Fruit fly (Drosophila melanogaster) whole organism, embryonic: ENCODE results near the gene ovm.

Experiments
- Adf1 ChIP-seq: fragments of 200-800 bp; sonication (Bioruptor generic); IDR thresholded peaks from 2 replicates; pipeline ENCODE4 v1.3.6; 2022; ENCODE audit warnings: missing biosample characterization, missing genetic modification characterization
- Asciz ChIP-seq: fragments of 200-800 bp; sonication (Bioruptor generic); optimal IDR thresholded peaks from 2 replicates; lab custom pipeline; 2017; ENCODE audit warnings: missing biosample characterization, mild to moderate bottlenecking, missing genetic modification characterization, missing genetic modification reagents
- CG10267 ChIP-seq: fragments of 200-800 bp; sonication (Bioruptor generic); optimal IDR thresholded peaks from 2 replicates; lab custom pipeline; 2018; ENCODE audit warnings: missing biosample characterization, mild to moderate bottlenecking, missing genetic modification characterization, moderate library complexity
- CG11456 ChIP-seq: fragments of 200-800 bp; sonication (Bioruptor generic); IDR thresholded peaks from 3 replicates; pipeline ENCODE4 v1.3.6; 2022; ENCODE audit warnings: missing biosample characterization, missing genetic modification characterization
- CG13123 ChIP-seq: fragments of 200-800 bp; sonication (Bioruptor generic); optimal IDR thresholded peaks from 2 replicates; lab custom pipeline; 2016; ENCODE audit warnings: missing biosample characterization, missing genetic modification characterization
- CG13296 ChIP-seq: fragments of 200-800 bp; sonication (Bioruptor generic); optimal IDR thresholded peaks from 3 replicates; lab custom pipeline; 2018; ENCODE audit warnings: missing biosample characterization, mild to moderate bottlenecking, missing genetic modification characterization
- CG13624 ChIP-seq: fragments of 200-800 bp; sonication (Bioruptor generic); optimal IDR thresholded peaks from 2 replicates; lab custom pipeline; 2016; ENCODE audit warnings: missing biosample characterization, missing genetic modification characterization
- CG13894 ChIP-seq: fragments of 200-800 bp; sonication (Bioruptor generic); optimal IDR thresholded peaks from 3 replicates; lab custom pipeline; 2018; ENCODE audit warnings: missing biosample characterization, mild to moderate bottlenecking, missing genetic modification characterization, moderate library complexity
- CG15514 ChIP-seq: fragments of 200-800 bp; sonication (Bioruptor generic); optimal IDR thresholded peaks from 3 replicates; lab custom pipeline; 2017; ENCODE audit warnings: missing biosample characterization, missing genetic modification characterization, mild to moderate bottlenecking, moderate library complexity, missing genetic modification reagents
- CG1603 ChIP-seq: fragments of 200-800 bp; sonication (Bioruptor generic); optimal IDR thresholded peaks from 2 replicates; lab custom pipeline; 2019; ENCODE audit warnings: missing biosample characterization, mild to moderate bottlenecking, missing genetic modification characterization, moderate library complexity
- CG16813 ChIP-seq: fragments of 200-800 bp; sonication (Bioruptor generic); IDR thresholded peaks from 3 replicates; pipeline ENCODE4 v1.3.6; 2022; ENCODE audit warnings: missing biosample characterization, missing genetic modification characterization; ENCODE audit not compliant: partially characterized antibody
- CG17186 ChIP-seq: fragments of 200-800 bp; sonication (Bioruptor generic); optimal IDR thresholded peaks from 3 replicates; lab custom pipeline; 2017; ENCODE audit warnings: missing biosample characterization, missing genetic modification reagents, missing genetic modification characterization
- CG17829 ChIP-seq: fragments of 200-800 bp; optimal IDR thresholded peaks from 2 replicates; lab custom pipeline; 2019; ENCODE audit warnings: missing biosample characterization, mild to moderate bottlenecking, missing genetic modification characterization, moderate library complexity
- CG18476 ChIP-seq: fragments of 200-800 bp; sonication (Bioruptor generic); optimal IDR thresholded peaks from 2 replicates; lab custom pipeline; 2016; ENCODE audit warnings: missing biosample characterization, mild to moderate bottlenecking, missing genetic modification characterization
- CG30403 ChIP-seq: fragments of 200-800 bp; sonication (Bioruptor generic); optimal IDR thresholded peaks from 3 replicates; lab custom pipeline; 2016; ENCODE audit warnings: missing biosample characterization, missing genetic modification characterization
- CG31224 ChIP-seq: fragments of 200-800 bp; sonication (Bioruptor generic); IDR thresholded peaks from 2 replicates; pipeline ENCODE4 v1.3.6; 2022; ENCODE audit warnings: missing biosample characterization, missing genetic modification characterization
- CG34422 ChIP-seq: fragments of 200-800 bp; sonication (Bioruptor generic); IDR thresholded peaks from 3 replicates; pipeline ENCODE4 v1.3.6; 2022; ENCODE audit warnings: missing biosample characterization, missing genetic modification characterization
- CG7963 ChIP-seq: fragments of 200-800 bp; sonication (Bioruptor generic); IDR thresholded peaks from 3 replicates; pipeline ENCODE4 v1.3.6; 2022; ENCODE audit warnings: missing biosample characterization, missing genetic modification characterization; ENCODE audit not compliant: partially characterized antibody
- CG8388 ChIP-seq: fragments of 200-800 bp; sonication (Bioruptor generic); optimal IDR thresholded peaks from 2 replicates; lab custom pipeline; 2019; ENCODE audit warnings: missing biosample characterization, mild to moderate bottlenecking, missing genetic modification characterization, moderate library complexity
- CTCF ChIP-seq: fragments of 200-800 bp; sonication (Bioruptor generic); optimal IDR thresholded peaks from 2 replicates; lab custom pipeline; 2017; ENCODE audit warnings: missing biosample characterization, mild to moderate bottlenecking, missing genetic modification characterization, moderate library complexity
- Deaf1 ChIP-seq: fragments of 200-800 bp; optimal IDR thresholded peaks from 3 replicates; lab custom pipeline; 2019; ENCODE audit warnings: missing biosample characterization, mild to moderate bottlenecking, missing genetic modification characterization, moderate library complexity
- Doc3 ChIP-seq: fragments of 200-800 bp; sonication (Bioruptor generic); IDR thresholded peaks from 3 replicates; pipeline ENCODE4 v1.3.6; 2022; ENCODE audit warnings: missing biosample characterization, missing genetic modification characterization; ENCODE audit not compliant: partially characterized antibody
- Dp ChIP-seq: fragments of 200-800 bp; sonication (Bioruptor generic); optimal IDR thresholded peaks from 2 replicates; lab custom pipeline; 2018; ENCODE audit warnings: missing biosample characterization, mild to moderate bottlenecking, missing genetic modification characterization, moderate library complexity
- Dref ChIP-seq: fragments of 200-800 bp; sonication (Bioruptor generic); IDR thresholded peaks from 2 replicates; pipeline ENCODE4 v1.3.6; 2022; ENCODE audit warnings: missing biosample characterization, missing genetic modification characterization
- ERR ChIP-seq: fragments of 200-800 bp; sonication (Bioruptor generic); optimal IDR thresholded peaks from 2 replicates; lab custom pipeline; 2016; ENCODE audit warnings: missing biosample characterization, missing genetic modification characterization
- Max ChIP-seq: fragments of 200-800 bp; sonication (Bioruptor generic); optimal IDR thresholded peaks from 2 replicates; lab custom pipeline; 2016; ENCODE audit warnings: missing biosample characterization, mild to moderate bottlenecking, missing genetic modification characterization
- Med ChIP-seq: fragments of 200-800 bp; sonication (Bioruptor generic); peaks from one replicate; lab custom pipeline; 2016; ENCODE audit warnings: missing biosample characterization, missing genetic modification characterization, mild to moderate bottlenecking, inconsistent platforms, moderate library complexity
- PHDP ChIP-seq: fragments of 200-800 bp; sonication (Bioruptor generic); optimal IDR thresholded peaks from 3 replicates; lab custom pipeline; 2018; ENCODE audit warnings: missing biosample characterization, mild to moderate bottlenecking, missing genetic modification characterization, moderate library complexity
- Stat92E ChIP-seq, 3 experiments: fragments of >200 bp in 2 of 3; fragments of 200-800 bp in 1 of 3; sonication (Bioruptor generic) in 1 of 3; optimal IDR thresholded peaks; 2 replicates each; lab custom pipeline; 2017 to 2019; ENCODE audit warnings: missing biosample characterization in 3 of 3, missing genetic modification characterization in 3 of 3, mild to moderate bottlenecking in 1 of 3, moderate library complexity in 1 of 3
- Taf1 ChIP-seq: fragments of 200-800 bp; sonication (Bioruptor generic); IDR thresholded peaks from 2 replicates; pipeline ENCODE4 v1.3.6; 2022; ENCODE audit warnings: missing biosample characterization, missing genetic modification characterization
- amos ChIP-seq: fragments of 200-800 bp; sonication (Bioruptor generic); IDR thresholded peaks from 2 replicates; pipeline ENCODE4 v1.3.6; 2022; ENCODE audit warnings: missing biosample characterization, missing genetic modification characterization; ENCODE audit not compliant: partially characterized antibody
- ash1 ChIP-seq: fragments of 200-800 bp; sonication (Bioruptor generic); optimal IDR thresholded peaks from 2 replicates; lab custom pipeline; 2018; ENCODE audit warnings: missing biosample characterization, mild to moderate bottlenecking, missing genetic modification characterization
- cad ChIP-seq: fragments of >200 bp; optimal IDR thresholded peaks from 2 replicates; lab custom pipeline; 2017; ENCODE audit warnings: missing biosample characterization, missing genetic modification characterization
- dati ChIP-seq: fragments of 200-800 bp; sonication (Bioruptor generic); IDR thresholded peaks from 2 replicates; pipeline ENCODE4 v1.3.6; 2022; ENCODE audit warnings: missing biosample characterization, missing genetic modification characterization
- eve ChIP-seq, 2 experiments: fragments of >200 bp; optimal IDR thresholded peaks; 2 replicates each; lab custom pipeline; 2017; ENCODE audit warnings: missing biosample characterization in 2 of 2, missing genetic modification characterization in 2 of 2
- hbn ChIP-seq: fragments of 200-800 bp; sonication (Bioruptor generic); IDR thresholded peaks from 2 replicates; pipeline ENCODE4 v1.3.6; 2022; ENCODE audit warnings: missing biosample characterization, missing genetic modification characterization; ENCODE audit not compliant: partially characterized antibody
- inv ChIP-seq: fragments of 200-800 bp; sonication (Bioruptor generic); IDR thresholded peaks from 2 replicates; pipeline ENCODE4 v1.3.6; 2022; ENCODE audit warnings: missing biosample characterization, missing genetic modification characterization; ENCODE audit not compliant: partially characterized antibody
- jing ChIP-seq: fragments of 200-800 bp; sonication (Bioruptor generic); optimal IDR thresholded peaks from 2 replicates; lab custom pipeline; 2018; ENCODE audit warnings: missing biosample characterization, mild to moderate bottlenecking, missing genetic modification characterization
- lola ChIP-seq, 3 experiments: fragments of >200 bp in 2 of 3; fragments of 200-800 bp in 1 of 3; sonication (Bioruptor generic) in 1 of 3; optimal IDR thresholded peaks; 2 replicates each; lab custom pipeline; 2017 to 2019; ENCODE audit warnings: missing biosample characterization in 3 of 3, missing genetic modification characterization in 3 of 3, mild to moderate bottlenecking in 1 of 3, moderate library complexity in 1 of 3
- lov ChIP-seq, 2 experiments: fragments of 200-800 bp in 1 of 2; fragments of >200 bp in 1 of 2; sonication (Bioruptor generic) in 1 of 2; IDR thresholded peaks in 1 of 2; optimal IDR thresholded peaks in 1 of 2; 2 replicates in 1 of 2; 3 replicates in 1 of 2; pipeline versions ENCODE4 v1.3.6 to Lab custom; 2017 to 2022; ENCODE audit warnings: missing biosample characterization in 1 of 2, missing genetic modification characterization in 1 of 2
- nerfin-2 ChIP-seq: fragments of 200-800 bp; sonication (Bioruptor generic); IDR thresholded peaks from 2 replicates; pipeline ENCODE4 v1.3.6; 2022; ENCODE audit warnings: missing biosample characterization, missing genetic modification characterization; ENCODE audit not compliant: partially characterized antibody
- pum ChIP-seq: fragments of 200-800 bp; sonication (Bioruptor generic); optimal IDR thresholded peaks from 2 replicates; lab custom pipeline; 2016; ENCODE audit warnings: missing biosample characterization, missing genetic modification characterization
- sob ChIP-seq: fragments of 200-800 bp; sonication (Bioruptor generic); IDR thresholded peaks from 2 replicates; pipeline ENCODE4 v1.3.6; 2022; ENCODE audit warnings: missing biosample characterization, missing genetic modification characterization
- stwl ChIP-seq: fragments of 200-800 bp; sonication (Bioruptor generic); optimal IDR thresholded peaks from 3 replicates; lab custom pipeline; 2018; ENCODE audit warnings: missing biosample characterization, mild to moderate bottlenecking, missing genetic modification characterization, moderate library complexity
- trem ChIP-seq: fragments of 200-800 bp; optimal IDR thresholded peaks from 3 replicates; lab custom pipeline; 2019; ENCODE audit warnings: missing biosample characterization, mild to moderate bottlenecking, missing genetic modification characterization, moderate library complexity
- tx ChIP-seq: fragments of 200-800 bp; sonication (Bioruptor generic); optimal IDR thresholded peaks from 2 replicates; lab custom pipeline; 2016; ENCODE audit warnings: missing biosample characterization, missing genetic modification characterization
- unc-4 ChIP-seq: fragments of 200-800 bp; sonication (Bioruptor generic); IDR thresholded peaks from 2 replicates; pipeline ENCODE4 v1.3.6; 2022; ENCODE audit warnings: missing biosample characterization, missing genetic modification characterization; ENCODE audit not compliant: partially characterized antibody
- vnd ChIP-seq: fragments of 200-800 bp; sonication (Bioruptor generic); IDR thresholded peaks from 3 replicates; pipeline ENCODE4 v1.3.6; 2022; ENCODE audit warnings: missing biosample characterization, missing genetic modification characterization; ENCODE audit not compliant: partially characterized antibody

The ovm gene

dm6 chr2L:94639-95059 lies 46.1 kb downstream of the ovm start, which contains the start of gene Zir (continued):
- TF ChIP-seq CG16813 (GFP tag; lab: Robert Waterston, UW) (peak; percentile 57; the same call in 2 of the 3 replicates), Dp (GFP tag; lab: Kevin White, UChicago) (peak; percentile 16), CG18476 (GFP tag; lab: Kevin White, UChicago) (no peak), jing (GFP tag; lab: Kevin White, UChicago) (no peak), vnd (GFP tag; lab: Robert Waterston, UW) (0 out of 3 replicates have a peak, but pooled peaks have one; percentile 50), CG13894 (tag; lab: Kevin White, UChicago) (no peak), lov (optimal IDR thresholded peaks at IDR 0.05; lab: Kevin White, UChicago) (no peak), lov (GFP tag; IDR thresholded peaks at IDR 0.05; lab: Robert Waterston, UW) (no peak), lola (GFP tag; optimal IDR thresholded peaks at IDR 0.05; lab: Kevin White, UChicago) (no peak), CG13624 (GFP tag; lab: Kevin White, UChicago) (peak; percentile 13), CG17186 (GFP tag; lab: Kevin White, UChicago) (no peak), Dref (GFP tag; lab: Robert Waterston, UW) (peak; percentile 72), ash1 (no peak), trem (peak; percentile 30), Doc3 (GFP tag; lab: Robert Waterston, UW) (peak; percentile 30; the same call in 1 of the 3 replicates), dati (no peak), CG17829 (peak; percentile 23), sob (no peak; the same call in 1 of the 2 replicates), CG1603 (tag; lab: Kevin White, UChicago) (peak; percentile 27), CG13296 (GFP tag; lab: Kevin White, UChicago) (peak; percentile 43), amos (GFP tag; lab: Robert Waterston, UW) (peak; percentile 74; the same call in 1 of the 2 replicates), pum (GFP tag; lab: Kevin White, UChicago) (no peak), tx (GFP tag; lab: Kevin White, UChicago) (no peak), CG31224 (GFP tag; lab: Robert Waterston, UW) (no peak), CTCF (GFP tag; lab: Kevin White, UChicago) (peak; percentile 29), hbn (GFP tag; lab: Robert Waterston, UW) (peak; percentile 39; the same call in 1 of the 2 replicates), Stat92E (GFP tag; optimal IDR thresholded peaks at IDR 0.05; lab: Kevin White, UChicago) (no peak), CG10267 (tag; lab: Kevin White, UChicago) (peak; percentile 21), PHDP (tag; lab: Kevin White, UChicago) (no peak), CG15514 (GFP tag; lab: Kevin White, UChicago) (peak; percentile 99), Deaf1 (tag; lab: Kevin White, UChicago) (no peak), CG11456 (GFP tag; lab: Robert Waterston, UW) (no peak), Med (GFP tag; lab: Kevin White, UChicago) (peak; percentile 83), nerfin-2 (GFP tag; lab: Robert Waterston, UW) (peak; percentile 85), Adf1 (GFP tag; lab: Robert Waterston, UW) (peak; percentile 58), Max (GFP tag; lab: Kevin White, UChicago) (no peak), ERR (GFP tag; lab: Kevin White, UChicago) (no peak), inv (peak; percentile 61), cad (no peak), CG34422 (GFP tag; lab: Robert Waterston, UW) (no peak), CG13123 (GFP tag; lab: Kevin White, UChicago) (no peak), eve (GFP tag; optimal IDR thresholded peaks at IDR 0.05; lab: Kevin White, UChicago) (peak in 1 of 2 experiments; percentile 75), Taf1 (GFP tag; lab: Robert Waterston, UW) (no peak), Asciz (no peak), CG7963 (GFP tag; lab: Robert Waterston, UW) (peak; percentile 61; the same call in 2 of the 3 replicates), stwl (tag; lab: Kevin White, UChicago) (peak; percentile 33), CG30403 (GFP tag; lab: Kevin White, UChicago) (peak; percentile 3), unc-4 (GFP tag; lab: Robert Waterston, UW) (peak; percentile 67), CG8388 (no peak)
